Fruit fly (Drosophila melanogaster): ENCODE measurements around the gene CG31088.

CG31088 gene

dm6 chr3R:15965169-15965568, 14.4 kb upstream of the CG31088 start, which contains the start of the genes CG32856 and Rbf2 (continued):
- TF ChIP-seq CG34406 (GFP tag; optimal IDR thresholded peaks at IDR 0.05) (peak; percentile 89), CG4318 (GFP tag; optimal IDR thresholded peaks at IDR 0.05) (no peak), Hr38 (GFP tag; optimal IDR thresholded peaks at IDR 0.05) (no peak), Hr39 (GFP tag; optimal IDR thresholded peaks at IDR 0.05) (peak; percentile 93), CG8119 (GFP tag; IDR thresholded peaks at IDR 0.05) (peak; percentile 89), CG15336 (GFP tag; IDR thresholded peaks at IDR 0.05) (peak; percentile 90), acj6 (GFP tag; optimal IDR thresholded peaks at IDR 0.05) (peak; percentile 93), CG10669 (GFP tag; optimal IDR thresholded peaks at IDR 0.05) (no peak), Sox102F (GFP tag; optimal IDR thresholded peaks at IDR 0.05) (peak; percentile 85), CG11902 (GFP tag; optimal IDR thresholded peaks at IDR 0.05) (peak; percentile 64), CG9139 (GFP tag; optimal IDR thresholded peaks at IDR 0.05) (peak; percentile 50), eg (GFP tag; IDR thresholded peaks at IDR 0.05) (no peak; the same call in 2 of the 3 replicates), Ets21C (GFP tag; optimal IDR thresholded peaks at IDR 0.05) (peak; percentile 90), CG6163 (GFP tag; IDR thresholded peaks at IDR 0.05) (no peak; the same call in 2 of the 3 replicates), CG11294 (GFP tag; IDR thresholded peaks at IDR 0.05) (no peak), net (GFP tag; optimal IDR thresholded peaks at IDR 0.05) (peak; percentile 87), dsx (GFP tag; optimal IDR thresholded peaks at IDR 0.05; ENCODE audit: poor library complexity, severe bottlenecking) (peak; percentile 91), pdm3 (GFP tag; optimal IDR thresholded peaks at IDR 0.05) (peak; percentile 94), Hr4 (GFP tag; optimal IDR thresholded peaks at IDR 0.05) (peak; percentile 92), Eip78C (GFP tag) (peak; percentile 97), fd59A (GFP tag; optimal IDR thresholded peaks at IDR 0.05) (peak; percentile 74), Eip75B (GFP tag; optimal IDR thresholded peaks at IDR 0.05) (peak; percentile 78), fd85E (GFP tag; optimal IDR thresholded peaks at IDR 0.05) (no peak), Sox14 (GFP tag; optimal IDR thresholded peaks at IDR 0.05) (peak; percentile 93), svp (GFP tag) (peak; percentile 95), achi (GFP tag; optimal IDR thresholded peaks at IDR 0.05) (peak; percentile 88), Eip93F (GFP tag; optimal IDR thresholded peaks at IDR 0.05) (no peak), Blimp-1 (GFP tag; optimal IDR thresholded peaks at IDR 0.05) (no peak), CG6854 (GFP tag; optimal IDR thresholded peaks at IDR 0.05) (no peak), ss (GFP tag; optimal IDR thresholded peaks at IDR 0.05) (peak in 1 of 2 experiments; percentile 76), Gug (GFP tag; IDR thresholded peaks at IDR 0.05) (no peak), fkh (GFP tag; optimal IDR thresholded peaks at IDR 0.05) (no peak), CG6808 (GFP tag; optimal IDR thresholded peaks at IDR 0.05) (no peak), Met (GFP tag; optimal IDR thresholded peaks at IDR 0.05) (peak; percentile 93)

dm6 chr3R:15963690-15964281, 13.0 kb upstream of the CG31088 start, which contains the start of the genes CG4287 and CG5516:
Gene CG4287, minus strand, starts transcription at chr3R:15963867.
Gene CG5516, plus strand, starts transcription at chr3R:15963884.
- TF ChIP-seq esn (GFP tag; optimal IDR thresholded peaks at IDR 0.05) (peak; percentile 65), CG31627 (GFP tag; optimal IDR thresholded peaks at IDR 0.05) (no peak), dsx (GFP tag; optimal IDR thresholded peaks at IDR 0.05; ENCODE audit: poor library complexity, severe bottlenecking) (peak; percentile 41), Hr4 (GFP tag; optimal IDR thresholded peaks at IDR 0.05) (peak; percentile 11), cyc (GFP tag; optimal IDR thresholded peaks at IDR 0.05) (peak; percentile 13), svp (GFP tag) (peak; percentile 42), CG11902 (GFP tag; optimal IDR thresholded peaks at IDR 0.05) (no peak)

- TF ChIP-seq Smox (GFP tag; optimal IDR thresholded peaks at IDR 0.05) (no peak), CG6163 (GFP tag; IDR thresholded peaks at IDR 0.05) (0 out of 3 replicates have a peak, but pooled peaks have one; percentile 33)
These were observed 3.1 kb downstream of the CG31088 start for dm6 chr3R:15947605-15948004.
